Fruit fly (Drosophila melanogaster): ENCODE data around the gene CG4461.

CG4461 gene

DNA sequence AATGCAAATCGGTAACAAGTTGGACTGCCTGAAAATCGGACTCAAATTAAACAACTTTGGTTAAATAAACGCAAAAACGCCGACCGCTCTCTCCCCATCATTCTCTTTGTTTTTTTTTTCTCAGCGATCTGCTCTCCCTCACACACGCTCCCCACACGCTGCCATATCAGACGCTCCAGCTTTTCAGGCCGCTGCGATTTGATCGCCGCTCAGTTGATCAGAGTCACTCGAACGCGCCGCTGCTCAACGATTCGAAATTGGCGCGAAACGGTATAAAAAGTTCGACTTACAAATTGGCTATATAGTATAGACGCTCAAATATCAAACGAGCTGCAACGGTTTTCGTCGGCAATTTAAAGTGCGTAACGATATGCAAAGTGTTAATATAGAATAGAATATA, 35.0 kb upstream of the CG4461 start:
- TF ChIP-seq CG9139 (GFP tag; optimal IDR thresholded peaks at IDR 0.05) (peak; percentile 9), CG6276 (GFP tag; optimal IDR thresholded peaks at IDR 0.05) (peak; percentile 6), CG6163 (GFP tag; IDR thresholded peaks at IDR 0.05) (peak; percentile 61; the same call in 2 of the 3 replicates), Smox (GFP tag; optimal IDR thresholded peaks at IDR 0.05) (no peak), Hr39 (GFP tag; optimal IDR thresholded peaks at IDR 0.05) (no peak), eg (GFP tag; IDR thresholded peaks at IDR 0.05) (peak; percentile 37; the same call in 1 of the 3 replicates), Sox102F (GFP tag; optimal IDR thresholded peaks at IDR 0.05) (peak; percentile 28), Eip78C (GFP tag) (peak; percentile 60), svp (GFP tag) (peak; percentile 78), achi (GFP tag; optimal IDR thresholded peaks at IDR 0.05) (peak; percentile 0), fd59A (GFP tag; optimal IDR thresholded peaks at IDR 0.05) (no peak), CG6854 (GFP tag; optimal IDR thresholded peaks at IDR 0.05) (peak; percentile 51)

DNA sequence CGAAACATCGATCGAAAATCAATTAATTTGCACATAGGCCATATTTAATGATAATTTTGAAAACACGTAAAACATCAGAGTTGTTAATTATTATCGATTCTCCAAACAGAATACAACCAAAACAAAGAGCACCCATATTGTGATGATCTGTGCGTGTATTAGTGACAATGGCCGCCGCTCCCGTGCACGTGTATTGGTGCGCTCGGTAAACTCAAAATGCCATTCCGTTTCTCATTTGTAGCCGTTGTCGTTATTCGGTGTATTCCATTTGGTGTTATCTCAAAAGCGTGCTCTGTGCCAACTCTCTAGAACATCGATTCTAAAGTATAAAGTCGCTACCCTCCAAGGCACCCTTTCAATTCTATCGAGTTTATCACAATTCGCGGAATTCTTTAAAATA, 34.4 kb upstream of the CG4461 start:
- TF ChIP-seq Sox14 (GFP tag; optimal IDR thresholded peaks at IDR 0.05), result peak; percentile 22
- peak; percentile 21 for TF ChIP-seq svp (GFP tag)
- peak; percentile 34 for TF ChIP-seq fkh (GFP tag; optimal IDR thresholded peaks at IDR 0.05)
- TF ChIP-seq CG8319 (GFP tag; optimal IDR thresholded peaks at IDR 0.05), result no peak

DNA sequence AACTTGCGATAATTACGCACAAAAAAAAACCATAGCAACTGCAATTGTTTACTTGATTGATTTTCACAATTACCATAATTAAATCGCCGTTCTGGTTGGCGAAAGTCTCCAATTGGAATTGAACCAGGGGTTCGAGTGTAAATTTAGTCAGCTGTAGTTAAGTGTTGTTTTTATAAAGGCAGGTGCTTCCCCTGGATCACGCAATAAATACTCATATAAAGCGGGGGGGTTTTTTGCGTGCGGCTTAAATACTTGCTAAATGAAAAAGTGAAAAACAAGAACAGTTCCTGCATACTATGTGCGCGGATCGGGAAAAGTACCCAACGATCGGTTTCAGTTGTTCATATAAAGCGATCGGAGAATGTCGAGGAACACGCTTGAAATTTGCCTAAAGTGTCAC, 31.3 kb upstream of the CG4461 start:
- TF ChIP-seq CG34406 (GFP tag; optimal IDR thresholded peaks at IDR 0.05), result no peak
- TF ChIP-seq CG6854 (GFP tag; optimal IDR thresholded peaks at IDR 0.05), result no peak
- TF ChIP-seq CG8119 (GFP tag; IDR thresholded peaks at IDR 0.05), result no peak
- TF ChIP-seq CG1621 (tag; optimal IDR thresholded peaks at IDR 0.05), result no peak
- TF ChIP-seq Lpt (GFP tag; optimal IDR thresholded peaks at IDR 0.05), result no peak
- no peak for TF ChIP-seq OdsH (GFP tag; optimal IDR thresholded peaks at IDR 0.05)
- TF ChIP-seq esn (GFP tag; optimal IDR thresholded peaks at IDR 0.05), result no peak
- TF ChIP-seq acj6 (GFP tag; optimal IDR thresholded peaks at IDR 0.05), result no peak
- no peak for TF ChIP-seq lz (GFP tag; optimal IDR thresholded peaks at IDR 0.05)
- no peak for TF ChIP-seq CG10669 (GFP tag; optimal IDR thresholded peaks at IDR 0.05)
- no peak for TF ChIP-seq Hr39 (GFP tag; optimal IDR thresholded peaks at IDR 0.05)
- TF ChIP-seq CG11762 (GFP tag; optimal IDR thresholded peaks at IDR 0.05; ENCODE audit: insufficient read depth), result no peak
- no peak for TF ChIP-seq CG7368 (GFP tag; optimal IDR thresholded peaks at IDR 0.05)
- no peak for TF ChIP-seq Eip78C (GFP tag)
- TF ChIP-seq Ets96B (tag; optimal IDR thresholded peaks at IDR 0.05), result no peak
- TF ChIP-seq fkh (GFP tag; optimal IDR thresholded peaks at IDR 0.05), result no peak
- no peak for TF ChIP-seq CG9139 (GFP tag; optimal IDR thresholded peaks at IDR 0.05)
- no peak for TF ChIP-seq CG4318 (GFP tag; optimal IDR thresholded peaks at IDR 0.05)
- no peak for TF ChIP-seq CG11294 (GFP tag; IDR thresholded peaks at IDR 0.05)

DNA sequence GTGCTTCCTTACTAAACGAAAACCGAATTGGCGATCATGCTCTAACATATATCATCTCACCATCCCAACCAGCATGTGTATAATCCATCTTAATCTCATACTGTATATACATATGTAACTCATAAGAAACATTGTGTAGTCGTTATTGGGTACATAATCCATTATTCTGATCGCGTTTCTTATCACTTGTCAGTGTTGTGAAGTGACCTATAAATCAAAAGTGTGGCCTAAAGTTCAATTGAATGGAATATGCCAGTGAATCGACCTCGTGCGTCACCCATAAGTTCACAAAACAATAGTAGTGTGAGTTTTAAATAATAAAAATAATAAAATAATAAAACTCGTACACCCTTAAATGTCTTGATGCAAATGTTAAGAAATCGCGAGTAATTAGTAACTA, 30.1 kb upstream of the CG4461 start:
- no peak for TF ChIP-seq CG31627 (GFP tag; optimal IDR thresholded peaks at IDR 0.05)
- peak; percentile 69 for TF ChIP-seq svp (GFP tag)

DNA sequence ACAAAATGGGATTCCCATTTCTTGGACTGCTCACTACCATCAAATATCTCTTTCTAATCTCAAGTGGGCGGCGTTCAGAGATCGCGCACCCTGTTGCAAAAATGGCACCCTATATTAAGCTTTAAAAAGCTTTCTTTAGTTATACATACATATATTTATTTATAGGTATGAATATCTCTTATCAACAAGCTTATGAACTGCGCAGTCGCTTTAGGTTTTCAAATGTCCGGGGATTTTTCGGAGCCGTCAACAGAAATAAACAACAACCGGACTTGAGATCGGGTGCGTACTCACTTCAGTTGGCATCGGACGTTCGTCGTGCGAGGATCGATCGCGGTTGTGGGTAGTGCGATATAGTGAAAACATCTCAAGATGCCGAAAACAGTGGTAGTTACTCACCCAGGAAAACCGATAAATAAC, 25.9 kb upstream of the CG4461 start, which contains the start of gene PGRP-LF:
PGRP-LF (plus strand) TSS at position 296 of the 420 bp plus-strand sequence.
- TF ChIP-seq Eip78C (GFP tag), result peak; percentile 77
- TF ChIP-seq CG8319 (GFP tag; optimal IDR thresholded peaks at IDR 0.05), result no peak
- TF ChIP-seq Eip93F (GFP tag; optimal IDR thresholded peaks at IDR 0.05), result peak; percentile 58
- TF ChIP-seq topi (GFP tag; optimal IDR thresholded peaks at IDR 0.05), result peak; percentile 22
- TF ChIP-seq Hr38 (GFP tag; optimal IDR thresholded peaks at IDR 0.05), result no peak
- TF ChIP-seq CG6163 (GFP tag; IDR thresholded peaks at IDR 0.05), result no peak
- no peak for TF ChIP-seq pdm3 (GFP tag; optimal IDR thresholded peaks at IDR 0.05)
- peak; percentile 9 for TF ChIP-seq CG31627 (GFP tag; optimal IDR thresholded peaks at IDR 0.05)
- peak; percentile 20 for TF ChIP-seq Met (GFP tag; optimal IDR thresholded peaks at IDR 0.05)
- TF ChIP-seq Hr4 (GFP tag; optimal IDR thresholded peaks at IDR 0.05), result peak; percentile 37
- no peak for TF ChIP-seq CG10669 (GFP tag; optimal IDR thresholded peaks at IDR 0.05)
- TF ChIP-seq CG34406 (GFP tag; optimal IDR thresholded peaks at IDR 0.05), result peak; percentile 14
- peak; percentile 58 for TF ChIP-seq CG16779 (tag; optimal IDR thresholded peaks at IDR 0.05)
- peak; percentile 7 for TF ChIP-seq Eip75B (GFP tag; optimal IDR thresholded peaks at IDR 0.05)
- TF ChIP-seq OdsH (GFP tag; optimal IDR thresholded peaks at IDR 0.05), result peak; percentile 38
- TF ChIP-seq vri (GFP tag; optimal IDR thresholded peaks at IDR 0.05), result peak; percentile 32
- no peak for TF ChIP-seq CG10631 (GFP tag; optimal IDR thresholded peaks at IDR 0.05)
- peak; percentile 79 for TF ChIP-seq svp (GFP tag)
- TF ChIP-seq CG6276 (GFP tag; optimal IDR thresholded peaks at IDR 0.05), result no peak
- TF ChIP-seq spab (GFP tag; optimal IDR thresholded peaks at IDR 0.05), result no peak
- TF ChIP-seq Sox15 (GFP tag; optimal IDR thresholded peaks at IDR 0.05), result no peak
- no peak for TF ChIP-seq Sox14 (GFP tag; optimal IDR thresholded peaks at IDR 0.05)
- TF ChIP-seq Sox102F (GFP tag; optimal IDR thresholded peaks at IDR 0.05), result peak; percentile 21
- TF ChIP-seq CG6854 (GFP tag; optimal IDR thresholded peaks at IDR 0.05), result no peak
- TF ChIP-seq achi (GFP tag; optimal IDR thresholded peaks at IDR 0.05), result peak; percentile 28
- peak; percentile 80 for TF ChIP-seq fkh (GFP tag; optimal IDR thresholded peaks at IDR 0.05)
- TF ChIP-seq Hr39 (GFP tag; optimal IDR thresholded peaks at IDR 0.05), result no peak
- no peak for TF ChIP-seq acj6 (GFP tag; optimal IDR thresholded peaks at IDR 0.05)
- peak; percentile 37 for TF ChIP-seq esn (GFP tag; optimal IDR thresholded peaks at IDR 0.05)
- peak; percentile 46 for TF ChIP-seq CG1621 (tag; optimal IDR thresholded peaks at IDR 0.05)
